Fruit fly (Drosophila melanogaster) Kc167 (cell line): ENCODE results near the gene rols.

Source experiments
- Myc ChIP-seq: fragments of >200 bp; optimal IDR thresholded peaks from 2 replicates; lab custom pipeline; 2017; ENCODE audit warnings: missing external identifiers
- Sin3A ChIP-seq: fragments of >200 bp; optimal IDR thresholded peaks from 2 replicates; lab custom pipeline; 2018; ENCODE audit warnings: missing external identifiers
- insv ChIP-seq: fragments of >200 bp; optimal IDR thresholded peaks from 3 replicates; lab custom pipeline; 2018; ENCODE audit warnings: missing external identifiers
- psq ChIP-seq: fragments of >200 bp; optimal IDR thresholded peaks from 2 replicates; lab custom pipeline; 2017; ENCODE audit warnings: missing external identifiers
- ttk ChIP-seq: sonication (Bioruptor generic); optimal IDR thresholded peaks from 2 replicates; lab custom pipeline; 2017; ENCODE audit warnings: missing external identifiers

- TF ChIP-seq psq (lab: Kevin White, UChicago) (no peak), Myc (lab: Kevin White, UChicago) (no peak), insv (lab: Kevin White, UChicago) (no peak), ttk (lab: Kevin White, UChicago) (no peak), Sin3A (no peak)
These were observed 14.8 kb upstream of the rols start for dm6 chr3L:12079319-12079933.
